Fruit fly (Drosophila melanogaster) whole organism, embryonic: ENCODE data around the gene CG33947.

Experiments used
- CG10209 ChIP-seq: fragments of 200-800 bp; sonication (Bioruptor generic); optimal IDR thresholded peaks from 3 replicates; lab custom pipeline; 2017; ENCODE audit warnings: missing biosample characterization, mild to moderate bottlenecking, missing genetic modification characterization, missing genetic modification reagents
- CG11247 ChIP-seq: fragments of 200-800 bp; sonication (Bioruptor generic); IDR thresholded peaks from 2 replicates; pipeline ENCODE4 v1.3.6; 2022; ENCODE audit warnings: missing biosample characterization, missing genetic modification characterization
- CG11560 ChIP-seq: fragments of 200-800 bp; sonication (Bioruptor generic); IDR thresholded peaks from 3 replicates; pipeline ENCODE4 v1.3.6; 2022; ENCODE audit warnings: missing biosample characterization, missing genetic modification characterization
- CG12299 ChIP-seq: fragments of 200-800 bp; sonication (Bioruptor generic); optimal IDR thresholded peaks from 2 replicates; lab custom pipeline; 2018; ENCODE audit warnings: missing biosample characterization, mild to moderate bottlenecking, missing genetic modification characterization
- CG15269 ChIP-seq: fragments of 200-800 bp; sonication (Bioruptor generic); optimal IDR thresholded peaks from 2 replicates; lab custom pipeline; 2018; ENCODE audit warnings: missing biosample characterization, mild to moderate bottlenecking, missing genetic modification characterization, moderate library complexity
- CG1529 ChIP-seq: fragments of 200-800 bp; sonication (Bioruptor generic); optimal IDR thresholded peaks from 3 replicates; lab custom pipeline; 2018; ENCODE audit warnings: missing biosample characterization, missing genetic modification characterization
- CG15696 ChIP-seq: fragments of 200-800 bp; sonication (Bioruptor generic); optimal IDR thresholded peaks from 2 replicates; lab custom pipeline; 2019; ENCODE audit warnings: missing biosample characterization, mild to moderate bottlenecking, missing genetic modification characterization, moderate library complexity
- CG1647 ChIP-seq: fragments of 200-800 bp; sonication (Bioruptor generic); optimal IDR thresholded peaks from 3 replicates; lab custom pipeline; 2016; ENCODE audit warnings: missing biosample characterization, missing genetic modification characterization
- CG17359 ChIP-seq: fragments of 200-800 bp; sonication (Bioruptor generic); optimal IDR thresholded peaks from 3 replicates; lab custom pipeline; 2018; ENCODE audit warnings: missing biosample characterization, mild to moderate bottlenecking, missing genetic modification characterization, moderate library complexity
- CG18011 ChIP-seq: fragments of 200-800 bp; sonication (Bioruptor generic); optimal IDR thresholded peaks from 2 replicates; lab custom pipeline; 2017; ENCODE audit warnings: missing biosample characterization, missing genetic modification characterization, mild to moderate bottlenecking, moderate library complexity, missing genotype
- CG3163 ChIP-seq: fragments of 200-800 bp; sonication (Bioruptor generic); optimal IDR thresholded peaks from 3 replicates; lab custom pipeline; 2016; ENCODE audit warnings: missing biosample characterization, missing genetic modification characterization
- CG32532 ChIP-seq: fragments of 200-800 bp; sonication (Bioruptor generic); IDR thresholded peaks from 2 replicates; pipeline ENCODE4 v1.3.6; 2022; ENCODE audit warnings: missing biosample characterization, missing genetic modification characterization
- CG34224 ChIP-seq: fragments of 200-800 bp; sonication (Bioruptor generic); IDR thresholded peaks from 3 replicates; pipeline ENCODE4 v1.3.6; 2022; ENCODE audit warnings: missing biosample characterization, missing genetic modification characterization; ENCODE audit not compliant: partially characterized antibody
- CG4424 ChIP-seq: fragments of 200-800 bp; sonication (Bioruptor generic); optimal IDR thresholded peaks from 3 replicates; lab custom pipeline; 2016; ENCODE audit warnings: missing biosample characterization, missing genetic modification characterization
- CG4854 ChIP-seq: fragments of 200-800 bp; sonication (Bioruptor generic); optimal IDR thresholded peaks from 2 replicates; lab custom pipeline; 2016; ENCODE audit warnings: missing biosample characterization, missing genetic modification characterization, inconsistent platforms
- CG5953 ChIP-seq: fragments of 200-800 bp; sonication (Bioruptor generic); IDR thresholded peaks from 2 replicates; pipeline ENCODE4 v1.3.6; 2022; ENCODE audit warnings: missing biosample characterization, missing genetic modification characterization
- CG7786 ChIP-seq: fragments of 200-800 bp; sonication (Bioruptor generic); optimal IDR thresholded peaks from 2 replicates; lab custom pipeline; 2016; ENCODE audit warnings: missing biosample characterization, missing genetic modification characterization
- CG7963 ChIP-seq: fragments of 200-800 bp; sonication (Bioruptor generic); IDR thresholded peaks from 3 replicates; pipeline ENCODE4 v1.3.6; 2022; ENCODE audit warnings: missing biosample characterization, missing genetic modification characterization; ENCODE audit not compliant: partially characterized antibody
- CG9437 ChIP-seq: fragments of 200-800 bp; sonication (Bioruptor generic); optimal IDR thresholded peaks from 2 replicates; lab custom pipeline; 2018; ENCODE audit warnings: missing biosample characterization, mild to moderate bottlenecking, missing genetic modification characterization
- Dfd ChIP-seq, 2 experiments: fragments of >200 bp; optimal IDR thresholded peaks; 2 replicates each; lab custom pipeline; 2017; ENCODE audit warnings: missing biosample characterization in 2 of 2, missing genetic modification characterization in 2 of 2
- Doc3 ChIP-seq: fragments of 200-800 bp; sonication (Bioruptor generic); IDR thresholded peaks from 3 replicates; pipeline ENCODE4 v1.3.6; 2022; ENCODE audit warnings: missing biosample characterization, missing genetic modification characterization; ENCODE audit not compliant: partially characterized antibody
- E2f1 ChIP-seq: fragments of 200-800 bp; sonication (Bioruptor generic); IDR thresholded peaks from 2 replicates; pipeline ENCODE4 v1.3.6; 2022; ENCODE audit warnings: missing biosample characterization, missing genetic modification characterization
- Fer3 ChIP-seq: fragments of 200-800 bp; sonication (Bioruptor generic); optimal IDR thresholded peaks from 2 replicates; lab custom pipeline; 2018; ENCODE audit warnings: missing biosample characterization, mild to moderate bottlenecking, missing genetic modification characterization, moderate library complexity
- H2.0 ChIP-seq: fragments of 200-800 bp; sonication (Bioruptor generic); IDR thresholded peaks from 2 replicates; pipeline ENCODE4 v1.3.6; 2022; ENCODE audit warnings: missing biosample characterization, missing genetic modification characterization
- HmgD ChIP-seq: fragments of 200-800 bp; sonication (Bioruptor generic); optimal IDR thresholded peaks from 3 replicates; lab custom pipeline; 2016; ENCODE audit warnings: missing biosample characterization, missing genetic modification characterization
- MTF-1 ChIP-seq: fragments of 200-800 bp; sonication (Bioruptor generic); optimal IDR thresholded peaks from 2 replicates; lab custom pipeline; 2018; ENCODE audit warnings: missing biosample characterization, mild to moderate bottlenecking, missing genetic modification characterization, borderline replicate concordance
- Neu2 ChIP-seq: fragments of 200-800 bp; sonication (Bioruptor generic); optimal IDR thresholded peaks from 3 replicates; lab custom pipeline; 2016; ENCODE audit warnings: missing biosample characterization, missing genetic modification characterization, borderline replicate concordance
- Oli ChIP-seq: fragments of 200-800 bp; sonication (Bioruptor generic); optimal IDR thresholded peaks from 2 replicates; lab custom pipeline; 2018; ENCODE audit warnings: missing biosample characterization, mild to moderate bottlenecking, missing genetic modification characterization, moderate library complexity
- Sry-δ ChIP-seq: fragments of 200-800 bp; sonication (Bioruptor generic); optimal IDR thresholded peaks from 2 replicates; lab custom pipeline; 2016; ENCODE audit warnings: missing biosample characterization, missing genetic modification characterization
- TFAM ChIP-seq: fragments of 200-800 bp; sonication (Bioruptor generic); optimal IDR thresholded peaks from 2 replicates; lab custom pipeline; 2017; ENCODE audit warnings: missing biosample characterization, missing genetic modification characterization, inconsistent platforms
- Trl ChIP-seq, 3 experiments: fragments of >200 bp in 2 of 3; fragments of 200-800 bp in 1 of 3; sonication (Bioruptor generic) in 1 of 3; optimal IDR thresholded peaks; 2 replicates in 1 of 3; 3 replicates in 2 of 3; lab custom pipeline; 2016 to 2017; ENCODE audit warnings: missing biosample characterization in 1 of 3, missing genetic modification characterization in 1 of 3
- ara ChIP-seq: fragments of 200-800 bp; sonication (Bioruptor generic); IDR thresholded peaks from 2 replicates; pipeline ENCODE4 v1.3.6; 2022; ENCODE audit warnings: missing biosample characterization, missing genetic modification characterization
- az2 ChIP-seq: fragments of 200-800 bp; sonication (Bioruptor generic); optimal IDR thresholded peaks from 3 replicates; lab custom pipeline; 2016; ENCODE audit warnings: missing biosample characterization, missing genetic modification characterization
- br ChIP-seq: fragments of >200 bp; optimal IDR thresholded peaks from 2 replicates; lab custom pipeline; 2017
- cas ChIP-seq: fragments of 200-800 bp; sonication (Bioruptor generic); IDR thresholded peaks from 2 replicates; pipeline ENCODE4 v1.3.6; 2022; ENCODE audit warnings: missing biosample characterization, missing genetic modification characterization
- eyg ChIP-seq: fragments of 200-800 bp; sonication (Bioruptor generic); optimal IDR thresholded peaks from 3 replicates; lab custom pipeline; 2016; ENCODE audit warnings: missing biosample characterization, missing genetic modification characterization
- ken ChIP-seq: fragments of 200-800 bp; sonication (Bioruptor generic); IDR thresholded peaks from 3 replicates; pipeline ENCODE4 v1.3.6; 2022; ENCODE audit warnings: missing biosample characterization, missing genetic modification characterization
- lov ChIP-seq, 2 experiments: fragments of 200-800 bp in 1 of 2; fragments of >200 bp in 1 of 2; sonication (Bioruptor generic) in 1 of 2; IDR thresholded peaks in 1 of 2; optimal IDR thresholded peaks in 1 of 2; 2 replicates in 1 of 2; 3 replicates in 1 of 2; pipeline versions ENCODE4 v1.3.6 to Lab custom; 2017 to 2022; ENCODE audit warnings: missing biosample characterization in 1 of 2, missing genetic modification characterization in 1 of 2
- mam ChIP-seq: fragments of 200-800 bp; sonication (Bioruptor generic); optimal IDR thresholded peaks from 3 replicates; lab custom pipeline; 2016; ENCODE audit warnings: missing biosample characterization, missing genetic modification characterization
- mirr ChIP-seq: fragments of 200-800 bp; sonication (Bioruptor generic); optimal IDR thresholded peaks from 3 replicates; lab custom pipeline; 2018; ENCODE audit warnings: missing biosample characterization, mild to moderate bottlenecking, missing genetic modification characterization
- pan ChIP-seq, 4 experiments: fragments of >200 bp in 3 of 4; fragments of 200-800 bp in 1 of 4; sonication (Bioruptor generic) in 1 of 4; optimal IDR thresholded peaks in 3 of 4; IDR thresholded peaks in 1 of 4; 2 replicates each; pipeline versions ENCODE4 v1.3.6 to Lab custom; 2017 to 2022; ENCODE audit warnings: missing biosample characterization in 2 of 4, missing genetic modification characterization in 2 of 4, mixed read lengths in 1 of 4
- phol ChIP-seq: fragments of 200-800 bp; sonication (Bioruptor generic); optimal IDR thresholded peaks from 3 replicates; lab custom pipeline; 2018; ENCODE audit warnings: missing biosample characterization, mild to moderate bottlenecking, missing genetic modification characterization, moderate library complexity
- stwl ChIP-seq: fragments of 200-800 bp; sonication (Bioruptor generic); optimal IDR thresholded peaks from 3 replicates; lab custom pipeline; 2018; ENCODE audit warnings: missing biosample characterization, mild to moderate bottlenecking, missing genetic modification characterization, moderate library complexity
- tio ChIP-seq: fragments of 200-800 bp; sonication (Bioruptor generic); optimal IDR thresholded peaks from 2 replicates; lab custom pipeline; 2017; ENCODE audit warnings: missing biosample characterization, missing genetic modification characterization, inconsistent platforms
- tll ChIP-seq, 2 experiments: fragments of 200-800 bp in 1 of 2; fragments of >200 bp in 1 of 2; sonication (Bioruptor generic) in 1 of 2; optimal IDR thresholded peaks; 2 replicates each; lab custom pipeline; 2017 to 2019; ENCODE audit warnings: missing biosample characterization in 2 of 2, missing genetic modification characterization in 2 of 2, mild to moderate bottlenecking in 1 of 2, moderate library complexity in 1 of 2
- wek ChIP-seq: fragments of 200-800 bp; sonication (Bioruptor generic); optimal IDR thresholded peaks from 3 replicates; lab custom pipeline; 2018; ENCODE audit warnings: missing biosample characterization, mild to moderate bottlenecking, missing genetic modification characterization, moderate library complexity
- wor ChIP-seq: fragments of 200-800 bp; sonication (Bioruptor generic); IDR thresholded peaks from 2 replicates; pipeline ENCODE4 v1.3.6; 2022; ENCODE audit warnings: missing biosample characterization, missing genetic modification characterization

CG33947 gene

dm6 chr3L:11118627-11119395 lies 22.5 kb downstream of the CG33947 start (continued):
- no peak for TF ChIP-seq Neu2 (GFP tag; lab: Kevin White, UChicago)
- TF ChIP-seq cas (GFP tag; lab: Robert Waterston, UW), result no peak
- TF ChIP-seq CG5953 (GFP tag; lab: Robert Waterston, UW), result peak; percentile 49
- TF ChIP-seq tll (GFP tag; optimal IDR thresholded peaks at IDR 0.05; lab: Kevin White, UChicago), result peak in 1 of 2 experiments; percentile 56
- TF ChIP-seq CG4854, result peak; percentile 34
- TF ChIP-seq wek (GFP tag; lab: Kevin White, UChicago), result peak; percentile 87
- TF ChIP-seq CG1529 (GFP tag; lab: Kevin White, UChicago), result peak; percentile 72
- peak; percentile 38; the same call in 1 of the 2 replicates for TF ChIP-seq CG32532 (GFP tag; lab: Robert Waterston, UW)
- TF ChIP-seq Dfd (GFP tag; optimal IDR thresholded peaks at IDR 0.05; lab: Kevin White, UChicago), result no peak
- peak; percentile 12 for TF ChIP-seq CG4424
- TF ChIP-seq Doc3 (GFP tag; lab: Robert Waterston, UW), result peak; percentile 43; the same call in 1 of the 3 replicates
- peak; percentile 59 for TF ChIP-seq CG7786 (GFP tag; lab: Kevin White, UChicago)
- no peak for TF ChIP-seq tio
- TF ChIP-seq CG17359, result peak; percentile 73
- TF ChIP-seq MTF-1 (GFP tag; lab: Kevin White, UChicago), result peak; percentile 86
- no peak for TF ChIP-seq Oli (tag; lab: Kevin White, UChicago)
- TF ChIP-seq CG34224 (GFP tag; lab: Robert Waterston, UW), result peak; percentile 12; the same call in 1 of the 3 replicates
- TF ChIP-seq H2.0 (GFP tag; lab: Robert Waterston, UW), result peak; percentile 57; the same call in 1 of the 2 replicates
- peak; percentile 25 for TF ChIP-seq phol (tag; lab: Kevin White, UChicago)
- TF ChIP-seq CG1647 (GFP tag; lab: Kevin White, UChicago), result peak; percentile 47
- peak; percentile 77 to 78 for TF ChIP-seq Trl (optimal IDR thresholded peaks at IDR 0.05; lab: Kevin White, UChicago)
- peak; percentile 59 for TF ChIP-seq Trl (GFP tag; optimal IDR thresholded peaks at IDR 0.05; lab: Kevin White, UChicago)
- TF ChIP-seq lov (optimal IDR thresholded peaks at IDR 0.05; lab: Kevin White, UChicago), result no peak
- peak; percentile 84; the same call in 2 of the 3 replicates for TF ChIP-seq lov (GFP tag; IDR thresholded peaks at IDR 0.05; lab: Robert Waterston, UW)
- TF ChIP-seq ara (GFP tag; lab: Robert Waterston, UW), result peak; percentile 76
- TF ChIP-seq CG18011 (GFP tag; lab: Kevin White, UChicago), result peak; percentile 23
- TF ChIP-seq Fer3 (tag; lab: Kevin White, UChicago), result peak; percentile 71
- TF ChIP-seq CG11247 (GFP tag; lab: Robert Waterston, UW), result 0 out of 2 replicates have a peak, but pooled peaks have one; percentile 27
- TF ChIP-seq mam (GFP tag; lab: Kevin White, UChicago), result peak; percentile 7
- TF ChIP-seq br, result no peak
- no peak for TF ChIP-seq CG11560
- TF ChIP-seq Sry-δ (GFP tag; lab: Kevin White, UChicago), result no peak
- peak; percentile 81 for TF ChIP-seq CG10209
- TF ChIP-seq TFAM (GFP tag; lab: Kevin White, UChicago), result no peak
- TF ChIP-seq eyg (GFP tag; lab: Kevin White, UChicago), result peak; percentile 33
- TF ChIP-seq pan (optimal IDR thresholded peaks at IDR 0.05; lab: Kevin White, UChicago), result no peak
- peak in 1 of 2 experiments; percentile 47 for TF ChIP-seq pan (GFP tag; optimal IDR thresholded peaks at IDR 0.05 in 1 of 2, IDR thresholded peaks at IDR 0.05 in 1 of 2)
- TF ChIP-seq ken, result no peak
- no peak; the same call in 1 of the 2 replicates for TF ChIP-seq E2f1 (GFP tag; lab: Robert Waterston, UW)
- TF ChIP-seq mirr (GFP tag; lab: Kevin White, UChicago), result peak; percentile 96
- TF ChIP-seq CG3163, result peak; percentile 72
- peak; percentile 35 for TF ChIP-seq HmgD (GFP tag; lab: Kevin White, UChicago)
- TF ChIP-seq wor (GFP tag; lab: Robert Waterston, UW), result no peak
- peak; percentile 87 for TF ChIP-seq CG12299 (tag; lab: Kevin White, UChicago)
- TF ChIP-seq az2 (GFP tag; lab: Kevin White, UChicago), result peak; percentile 18
- peak; percentile 47 for TF ChIP-seq stwl (tag; lab: Kevin White, UChicago)
- TF ChIP-seq CG15696 (tag; lab: Kevin White, UChicago), result peak; percentile 88
- peak; percentile 62 for TF ChIP-seq CG15269 (tag; lab: Kevin White, UChicago)
- no peak for TF ChIP-seq CG7963 (GFP tag; lab: Robert Waterston, UW)
- no peak for TF ChIP-seq CG9437 (GFP tag; lab: Kevin White, UChicago)
